Worm (Caenorhabditis elegans) whole organism, L1 larva: ENCODE measurements around the gene rpl-21.

Source experiments
- C04F5.9 ChIP-seq: sonication (generic microtip); optimal IDR thresholded peaks from 2 replicates; lab custom pipeline; 2016; ENCODE audit warnings: missing genetic modification characterization, missing compliant biosample characterization
- C16A3.4 ChIP-seq: fragments of 150-350 bp; optimal IDR thresholded peaks from 2 replicates; lab custom pipeline; 2014; ENCODE audit warnings: missing biosample characterization, missing genetic modification characterization
- C34B4.2 ChIP-seq: sonication (generic microtip); optimal IDR thresholded peaks from 2 replicates; lab custom pipeline; 2017; ENCODE audit warnings: mild to moderate bottlenecking, missing genetic modification characterization, missing compliant biosample characterization
- F16B12.6 ChIP-seq: fragments of 150-350 bp; optimal IDR thresholded peaks from 2 replicates; lab custom pipeline; 2014; ENCODE audit warnings: missing biosample characterization, missing genetic modification characterization
- Y116A8C.19 ChIP-seq: sonication (generic microtip); optimal IDR thresholded peaks from 2 replicates; lab custom pipeline; 2016; ENCODE audit warnings: missing compliant biosample characterization, missing genetic modification characterization, borderline replicate concordance
- aly-2 ChIP-seq: fragments of 150-350 bp; optimal IDR thresholded peaks from 2 replicates; lab custom pipeline; 2014; ENCODE audit warnings: missing biosample characterization, missing genetic modification characterization
- ama-1 ChIP-seq: fragments of 150-350 bp; optimal IDR thresholded peaks from 2 replicates; lab custom pipeline; 2014
- ceh-8 ChIP-seq: fragments of 200-800 bp; sonication (Bioruptor generic); optimal IDR thresholded peaks from 2 replicates; lab custom pipeline; 2018; ENCODE audit warnings: mild to moderate bottlenecking, missing genetic modification characterization, moderate library complexity, missing compliant biosample characterization
- ceh-88 ChIP-seq: fragments of 200-800 bp; sonication (Bioruptor generic); IDR thresholded peaks from 2 replicates; pipeline ENCODE4 v1.3.6; 2022; ENCODE audit warnings: missing genetic modification characterization, missing compliant biosample characterization
- dsc-1 ChIP-seq: sonication (generic microtip); optimal IDR thresholded peaks from 2 replicates; lab custom pipeline; 2016; ENCODE audit warnings: mild to moderate bottlenecking, missing genetic modification characterization, missing compliant biosample characterization
- efl-1 ChIP-seq, 4 experiments: fragments of 150-350 bp; optimal IDR thresholded peaks in 3 of 4; peaks in 1 of 4; 1 replicate in 1 of 4; 2 replicates in 3 of 4; lab custom pipeline; 2014; ENCODE audit warnings: missing biosample characterization in 2 of 4, missing genetic modification characterization in 2 of 4, missing genetic modification reagents in 2 of 4
- egl-13 ChIP-seq: sonication (generic microtip); optimal IDR thresholded peaks from 2 replicates; lab custom pipeline; 2016; ENCODE audit warnings: missing genotype, missing genetic modification reagents, missing genetic modification characterization, missing compliant biosample characterization
- egl-27 ChIP-seq, 2 experiments: fragments of 150-350 bp in 1 of 2; sonication (generic microtip); optimal IDR thresholded peaks; 3 replicates each; lab custom pipeline; 2017 to 2018; ENCODE audit warnings: missing biosample characterization in 2 of 2, missing genetic modification characterization in 2 of 2, missing genetic modification reagents in 2 of 2
- elt-2 ChIP-seq: sonication (generic microtip); optimal IDR thresholded peaks from 2 replicates; lab custom pipeline; 2016; ENCODE audit warnings: missing genetic modification characterization, mild to moderate bottlenecking, inconsistent platforms, missing compliant biosample characterization, missing genetic modification reagents
- elt-3 ChIP-seq, 6 experiments: fragments of 150-350 bp in 1 of 6; sonication (generic microtip); optimal IDR thresholded peaks; 2 replicates each; lab custom pipeline; 2017 to 2018; ENCODE audit warnings: missing biosample characterization in 6 of 6, missing genetic modification characterization in 6 of 6, inconsistent platforms in 1 of 6
- fkh-10 ChIP-seq: sonication (generic microtip); optimal IDR thresholded peaks from 2 replicates; lab custom pipeline; 2017; ENCODE audit warnings: missing biosample characterization, missing genetic modification reagents, missing genetic modification characterization
- fos-1 ChIP-seq: fragments of 150-350 bp; optimal IDR thresholded peaks from 2 replicates; lab custom pipeline; 2014; ENCODE audit warnings: missing biosample characterization, missing genetic modification characterization
- grh-1 ChIP-seq: fragments of 200-800 bp; sonication (Bioruptor generic); IDR thresholded peaks from 2 replicates; pipeline ENCODE4 v1.3.6; 2022; ENCODE audit warnings: missing genetic modification reagents, missing genetic modification characterization, missing compliant biosample characterization
- hlh-17 ChIP-seq: fragments of 200-800 bp; sonication (Bioruptor generic); optimal IDR thresholded peaks from 2 replicates; lab custom pipeline; 2018; ENCODE audit warnings: missing genetic modification characterization, mild to moderate bottlenecking, missing compliant biosample characterization, moderate library complexity, borderline replicate concordance
- hlh-4 ChIP-seq: sonication (generic microtip); optimal IDR thresholded peaks from 2 replicates; lab custom pipeline; 2016; ENCODE audit warnings: mild to moderate bottlenecking, missing genetic modification characterization, missing compliant biosample characterization
- hpl-2 ChIP-seq: fragments of 150-350 bp; optimal IDR thresholded peaks from 2 replicates; lab custom pipeline; 2014; ENCODE audit warnings: missing biosample characterization, missing genetic modification reagents, missing genetic modification characterization
- jun-1 ChIP-seq: fragments of 150-350 bp; optimal IDR thresholded peaks from 2 replicates; lab custom pipeline; 2014; ENCODE audit warnings: missing biosample characterization, missing genetic modification reagents, missing genetic modification characterization
- lin-13 ChIP-seq: fragments of 150-350 bp; optimal IDR thresholded peaks from 2 replicates; lab custom pipeline; 2014; ENCODE audit warnings: missing biosample characterization, missing genetic modification reagents, missing genetic modification characterization
- lin-15B ChIP-seq: fragments of 150-350 bp; sonication (generic microtip); optimal IDR thresholded peaks from 3 replicates; lab custom pipeline; 2014; ENCODE audit warnings: missing biosample characterization, missing genetic modification characterization
- lin-35 ChIP-seq, 2 experiments: fragments of 150-350 bp; optimal IDR thresholded peaks; 2 replicates each; lab custom pipeline; 2014; ENCODE audit warnings: missing biosample characterization in 2 of 2, missing genetic modification characterization in 2 of 2, missing genetic modification reagents in 2 of 2
- lir-3 ChIP-seq: sonication (generic microtip); optimal IDR thresholded peaks from 2 replicates; lab custom pipeline; 2016; ENCODE audit warnings: mild to moderate bottlenecking, missing genetic modification characterization, moderate library complexity, missing compliant biosample characterization; ENCODE audit not compliant: poor library complexity
- mab-9 ChIP-seq: fragments of 200-800 bp; sonication (Bioruptor generic); IDR thresholded peaks from 2 replicates; pipeline ENCODE4 v1.3.6; 2022; ENCODE audit warnings: missing genetic modification reagents, missing genetic modification characterization, missing compliant biosample characterization
- mef-2 ChIP-seq: fragments of 150-350 bp; optimal IDR thresholded peaks from 2 replicates; lab custom pipeline; 2014; ENCODE audit warnings: missing biosample characterization, missing genetic modification characterization
- mep-1 ChIP-seq: fragments of 150-350 bp; optimal IDR thresholded peaks from 2 replicates; lab custom pipeline; 2014; ENCODE audit warnings: missing biosample characterization, missing genetic modification characterization
- nhr-11 ChIP-seq: fragments of 150-350 bp; optimal IDR thresholded peaks from 2 replicates; lab custom pipeline; 2014; ENCODE audit warnings: missing biosample characterization, missing genetic modification characterization
- nhr-12 ChIP-seq: sonication (generic microtip); optimal IDR thresholded peaks from 2 replicates; lab custom pipeline; 2017; ENCODE audit warnings: missing biosample characterization, missing genetic modification characterization
- nhr-19 ChIP-seq: fragments of 200-800 bp; sonication (Bioruptor generic); conservative IDR thresholded peaks from 2 replicates; pipeline ENCODE4 v1.3.6; 2022; ENCODE audit warnings: missing genetic modification characterization, missing compliant biosample characterization
- nhr-20 ChIP-seq: sonication (generic microtip); optimal IDR thresholded peaks from 2 replicates; lab custom pipeline; 2016; ENCODE audit warnings: mild to moderate bottlenecking, missing genetic modification characterization, missing compliant biosample characterization
- nhr-28 ChIP-seq: fragments of 150-350 bp; optimal IDR thresholded peaks from 2 replicates; lab custom pipeline; 2014; ENCODE audit warnings: missing biosample characterization, missing genetic modification characterization
- nhr-47 ChIP-seq: sonication (generic microtip); optimal IDR thresholded peaks from 2 replicates; lab custom pipeline; 2016; ENCODE audit warnings: mild to moderate bottlenecking, missing genetic modification characterization, moderate library complexity, missing compliant biosample characterization
- nhr-71 ChIP-seq: sonication (generic microtip); optimal IDR thresholded peaks from 2 replicates; lab custom pipeline; 2016; ENCODE audit warnings: mild to moderate bottlenecking, missing genetic modification characterization, moderate library complexity, missing compliant biosample characterization
- nhr-76 ChIP-seq: sonication (generic microtip); optimal IDR thresholded peaks from 2 replicates; lab custom pipeline; 2017; ENCODE audit warnings: missing biosample characterization, missing genetic modification characterization
- nhr-77 ChIP-seq: fragments of 150-350 bp; optimal IDR thresholded peaks from 2 replicates; lab custom pipeline; 2014; ENCODE audit warnings: missing biosample characterization, missing genetic modification characterization
- nhr-90 ChIP-seq: sonication (generic microtip); optimal IDR thresholded peaks from 2 replicates; lab custom pipeline; 2016; ENCODE audit warnings: mild to moderate bottlenecking, missing genetic modification characterization, missing compliant biosample characterization; ENCODE audit not compliant: poor library complexity
- pag-3 ChIP-seq: sonication (generic microtip); optimal IDR thresholded peaks from 2 replicates; lab custom pipeline; 2017; ENCODE audit warnings: missing genetic modification characterization, mild to moderate bottlenecking, missing compliant biosample characterization, antibody characterized with exemption, borderline replicate concordance; ENCODE audit not compliant: insufficient read depth
- pax-3 ChIP-seq: fragments of 200-800 bp; sonication (Bioruptor generic); optimal IDR thresholded peaks from 2 replicates; lab custom pipeline; 2018; ENCODE audit warnings: mild to moderate bottlenecking, missing genetic modification characterization, moderate library complexity, missing compliant biosample characterization
- pqm-1 ChIP-seq: sonication (generic microtip); optimal IDR thresholded peaks from 3 replicates; lab custom pipeline; 2017; ENCODE audit warnings: missing biosample characterization, missing genetic modification characterization
- skn-1 ChIP-seq: fragments of 150-350 bp; optimal IDR thresholded peaks from 2 replicates; lab custom pipeline; 2014; ENCODE audit warnings: missing biosample characterization, missing genetic modification characterization
- snpc-4 ChIP-seq: fragments of 150-350 bp; optimal IDR thresholded peaks from 2 replicates; lab custom pipeline; 2014; ENCODE audit warnings: missing biosample characterization, missing genetic modification characterization
- snu-23 ChIP-seq: sonication (generic microtip); optimal IDR thresholded peaks from 2 replicates; lab custom pipeline; 2016; ENCODE audit warnings: missing genetic modification characterization, missing compliant biosample characterization
- swsn-7 ChIP-seq: sonication (generic microtip); optimal IDR thresholded peaks from 2 replicates; lab custom pipeline; 2016; ENCODE audit warnings: missing genetic modification characterization, missing compliant biosample characterization
- tbx-2 ChIP-seq: sonication (generic microtip); optimal IDR thresholded peaks from 2 replicates; lab custom pipeline; 2016; ENCODE audit warnings: missing genetic modification characterization, missing compliant biosample characterization
- unc-130 ChIP-seq: fragments of 150-350 bp; optimal IDR thresholded peaks from 2 replicates; lab custom pipeline; 2017; ENCODE audit warnings: missing biosample characterization, missing genetic modification characterization, inconsistent platforms
- unc-98 ChIP-seq: fragments of 200-800 bp; sonication (Bioruptor generic); IDR thresholded peaks from 2 replicates; pipeline ENCODE4 v1.3.6; 2022; ENCODE audit warnings: missing genetic modification characterization, missing compliant biosample characterization
- zag-1 ChIP-seq: fragments of 150-350 bp; optimal IDR thresholded peaks from 2 replicates; lab custom pipeline; 2014; ENCODE audit warnings: missing biosample characterization, missing genetic modification characterization

Gene rpl-21

ce11 chrIII:8126978-8127377 lies 3.0 kb downstream of the rpl-21 start (continued):
- TF ChIP-seq pag-3 (tag; lab: Kevin White, UChicago) (no peak), grh-1 (GFP tag; lab: Robert Waterston, UW) (no peak), jun-1 (tag; lab: Kevin White, UChicago) (no peak), ama-1 (no peak), ceh-88 (no peak), mef-2 (no peak), nhr-19 (GFP tag; lab: Robert Waterston, UW) (no peak), snpc-4 (no peak), nhr-11 (tag; lab: Kevin White, UChicago) (no peak), snu-23 (GFP tag; lab: Kevin White, UChicago) (peak; percentile 34), mep-1 (peak; percentile 47), elt-2 (tag; lab: Kevin White, UChicago) (no peak), nhr-76 (tag; lab: Kevin White, UChicago) (no peak), dsc-1 (tag; lab: Kevin White, UChicago) (peak; percentile 24), hlh-17 (no peak), nhr-20 (tag; lab: Kevin White, UChicago) (peak; percentile 15), swsn-7 (tag; lab: Kevin White, UChicago) (peak; percentile 29)

DNA sequence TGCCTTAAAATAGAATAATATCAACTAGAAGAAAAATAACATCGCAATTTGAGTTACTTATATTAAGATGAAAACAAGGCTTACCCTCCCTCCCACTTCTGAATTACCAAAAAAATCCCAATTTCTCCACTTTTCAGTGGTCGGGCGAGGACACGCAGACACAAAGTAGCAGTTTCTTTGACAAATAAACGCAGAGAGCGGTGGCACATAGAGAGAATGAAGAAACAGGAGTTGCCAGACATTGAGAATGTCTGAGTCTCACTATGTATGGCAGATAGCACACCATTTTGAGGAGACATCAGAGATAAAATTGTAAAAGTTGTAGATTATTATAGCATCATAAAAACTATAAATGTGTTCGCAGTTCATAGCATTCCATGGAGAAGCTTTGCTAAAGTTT lies 4.8 kb downstream of the rpl-21 start:
- TF ChIP-seq aly-2 (tag; lab: Kevin White, UChicago), result no peak
- TF ChIP-seq elt-3 (tag; optimal IDR thresholded peaks at IDR 0.05; lab: Kevin White, UChicago), result peak in 1 of 6 experiments; percentile 30
- no peak for TF ChIP-seq fkh-10
- no peak for TF ChIP-seq egl-27 (tag; optimal IDR thresholded peaks at IDR 0.05; lab: Kevin White, UChicago)
- no peak for TF ChIP-seq lin-15B
- TF ChIP-seq snpc-4, result no peak
- TF ChIP-seq lin-13 (GFP tag; lab: Kevin White, UChicago), result peak; percentile 57
- TF ChIP-seq nhr-20 (tag; lab: Kevin White, UChicago), result peak; percentile 53
- TF ChIP-seq elt-2 (tag; lab: Kevin White, UChicago), result peak; percentile 22
- TF ChIP-seq pax-3 (tag; lab: Kevin White, UChicago), result no peak
- peak; percentile 48 for TF ChIP-seq nhr-77 (tag; lab: Kevin White, UChicago)
- no peak for TF ChIP-seq mab-9
- no peak for TF ChIP-seq hpl-2
- TF ChIP-seq C34B4.2 (tag; lab: Kevin White, UChicago), result no peak
- TF ChIP-seq nhr-47 (tag; lab: Kevin White, UChicago), result peak; percentile 67
- no peak for TF ChIP-seq Y116A8C.19 (tag; lab: Kevin White, UChicago)
- no peak for TF ChIP-seq unc-130 (tag; lab: Kevin White, UChicago)
- TF ChIP-seq efl-1 (optimal IDR thresholded peaks at IDR 0.05; lab: Kevin White, UChicago), result peak; percentile 77 to 95
- TF ChIP-seq efl-1 (GFP tag; optimal IDR thresholded peaks at IDR 0.05 in 1 of 2; lab: Kevin White, UChicago), result peak; percentile 22 to 73
- TF ChIP-seq ceh-8 (GFP tag; lab: Kevin White, UChicago), result no peak
- TF ChIP-seq nhr-28 (tag; lab: Kevin White, UChicago), result no peak
- TF ChIP-seq nhr-71 (tag; lab: Kevin White, UChicago), result peak; percentile 80
- no peak for TF ChIP-seq F16B12.6 (tag; lab: Kevin White, UChicago)
- peak; percentile 65 for TF ChIP-seq jun-1 (tag; lab: Kevin White, UChicago)
- TF ChIP-seq lin-35 (GFP tag; optimal IDR thresholded peaks at IDR 0.05; lab: Kevin White, UChicago), result peak; percentile 32 to 54
- TF ChIP-seq ama-1, result peak; percentile 10
- no peak for TF ChIP-seq C16A3.4
- peak; percentile 56 for TF ChIP-seq fos-1
- TF ChIP-seq mep-1, result peak; percentile 78
- TF ChIP-seq nhr-12 (tag; lab: Kevin White, UChicago), result no peak
- TF ChIP-seq hlh-17, result no peak
- TF ChIP-seq C04F5.9 (tag; lab: Kevin White, UChicago), result no peak
- peak; percentile 45 for TF ChIP-seq nhr-19 (GFP tag; lab: Robert Waterston, UW)
- peak; percentile 52 for TF ChIP-seq skn-1 (tag; lab: Kevin White, UChicago)
- TF ChIP-seq pqm-1 (tag; lab: Kevin White, UChicago), result no peak
- TF ChIP-seq swsn-7 (tag; lab: Kevin White, UChicago), result peak; percentile 77
- TF ChIP-seq unc-98 (GFP tag; lab: Robert Waterston, UW), result no peak
- TF ChIP-seq hlh-4 (tag; lab: Kevin White, UChicago), result no peak
- no peak for TF ChIP-seq zag-1 (tag; lab: Kevin White, UChicago)
- peak; percentile 58 for TF ChIP-seq lir-3
- no peak for TF ChIP-seq egl-13 (tag; lab: Kevin White, UChicago)
- TF ChIP-seq nhr-90, result peak; percentile 14
- peak; percentile 50 for TF ChIP-seq tbx-2 (tag; lab: Kevin White, UChicago)
- peak; percentile 77 for TF ChIP-seq snu-23 (GFP tag; lab: Kevin White, UChicago)
